Fruit fly (Drosophila melanogaster): ENCODE measurements around the gene ft.
A peak's percentile ranks its signal among the peaks of the same experiment; 100 is the strongest.

The ft gene

dm6 chr2L:4221354-4222001 is at the start of gene ft:
Gene ft (minus strand): TSS chr2L:4221796.
- TF ChIP-seq Abd-B (GFP tag; optimal IDR thresholded peaks at IDR 0.05), result no peak
- peak; percentile 1 for TF ChIP-seq Hr83 (GFP tag; optimal IDR thresholded peaks at IDR 0.05; ENCODE audit: poor library complexity, severe bottlenecking)
- TF ChIP-seq Sp1 (GFP tag; optimal IDR thresholded peaks at IDR 0.05), result peak; percentile 2
- peak; percentile 77 for TF ChIP-seq Vsx2 (GFP tag; optimal IDR thresholded peaks at IDR 0.05; ENCODE audit: partially characterized antibody)
- peak; percentile 17 to 36 for TF ChIP-seq dl (GFP tag; optimal IDR thresholded peaks at IDR 0.05; ENCODE audit: insufficient read depth in 1 of 2, partially characterized antibody in 2 of 2)
- TF ChIP-seq Dif (GFP tag; optimal IDR thresholded peaks at IDR 0.05; ENCODE audit: partially characterized antibody), result peak; percentile 81
- peak; percentile 5 for TF ChIP-seq Hnf4 (GFP tag; optimal IDR thresholded peaks at IDR 0.05)
- no peak for TF ChIP-seq N (GFP tag; optimal IDR thresholded peaks at IDR 0.05)

- TF ChIP-seq Dif (GFP tag; optimal IDR thresholded peaks at IDR 0.05; ENCODE audit: partially characterized antibody) (no peak), dsf (GFP tag; optimal IDR thresholded peaks at IDR 0.05; ENCODE audit: borderline replicate concordance) (no peak), HLH106 (tag; optimal IDR thresholded peaks at IDR 0.05) (no peak), foxo (GFP tag; optimal IDR thresholded peaks at IDR 0.05) (no peak), Vsx2 (GFP tag; optimal IDR thresholded peaks at IDR 0.05; ENCODE audit: partially characterized antibody) (no peak), Abd-B (GFP tag; optimal IDR thresholded peaks at IDR 0.05) (no peak), psq (GFP tag; optimal IDR thresholded peaks at IDR 0.05) (no peak)
Observed at dm6 chr2L:4257272-4257671, 35.7 kb upstream of the ft start, which contains the start of gene CG15425. Gene CG15425 (plus strand): TSS chr2L:4257572.

- no peak for TF ChIP-seq Myc (optimal IDR thresholded peaks at IDR 0.05)
- TF ChIP-seq psq (GFP tag; optimal IDR thresholded peaks at IDR 0.05), result no peak
- TF ChIP-seq GATAd (GFP tag; optimal IDR thresholded peaks at IDR 0.05), result no peak
- no peak for TF ChIP-seq dsf (GFP tag; optimal IDR thresholded peaks at IDR 0.05; ENCODE audit: borderline replicate concordance)
Observed at dm6 chr2L:4254945-4255344, 33.3 kb upstream of the ft start.

- TF ChIP-seq rgr (GFP tag; optimal IDR thresholded peaks at IDR 0.05), result no peak
- no peak for TF ChIP-seq dl (GFP tag; optimal IDR thresholded peaks at IDR 0.05; ENCODE audit: insufficient read depth in 1 of 2, partially characterized antibody in 2 of 2)
- no peak for TF ChIP-seq GATAd (GFP tag; optimal IDR thresholded peaks at IDR 0.05)
- TF ChIP-seq HLH106 (tag; optimal IDR thresholded peaks at IDR 0.05), result no peak
- no peak for TF ChIP-seq N (GFP tag; optimal IDR thresholded peaks at IDR 0.05)
- no peak for TF ChIP-seq brk (GFP tag; optimal IDR thresholded peaks at IDR 0.05)
- no peak for TF ChIP-seq Hr83 (GFP tag; optimal IDR thresholded peaks at IDR 0.05; ENCODE audit: poor library complexity, severe bottlenecking)
- no peak for TF ChIP-seq Mio (GFP tag; optimal IDR thresholded peaks at IDR 0.05)
- TF ChIP-seq foxo (GFP tag; optimal IDR thresholded peaks at IDR 0.05), result no peak
- no peak for TF ChIP-seq br (GFP tag; optimal IDR thresholded peaks at IDR 0.05)
- no peak for TF ChIP-seq sage (GFP tag; optimal IDR thresholded peaks at IDR 0.05)
- no peak for TF ChIP-seq CG32264 (GFP tag; optimal IDR thresholded peaks at IDR 0.05)
- no peak for TF ChIP-seq Hr78 (GFP tag; optimal IDR thresholded peaks at IDR 0.05)
- no peak for TF ChIP-seq pan (optimal IDR thresholded peaks at IDR 0.05)
Observed at dm6 chr2L:4252832-4253473, 31.4 kb upstream of the ft start.

dm6 chr2L:4248314-4248713 is 26.7 kb upstream of the ft start:
- TF ChIP-seq h (GFP tag; optimal IDR thresholded peaks at IDR 0.05) (no peak), dmrt93B (GFP tag; optimal IDR thresholded peaks at IDR 0.05) (no peak)

- TF ChIP-seq CrebA (GFP tag; optimal IDR thresholded peaks at IDR 0.05; ENCODE audit: borderline replicate concordance) (no peak), Jra (GFP tag; optimal IDR thresholded peaks at IDR 0.05) (no peak)
Observed at dm6 chr2L:4246376-4246775, 24.8 kb upstream of the ft start.

dm6 chr2L:4241513-4241912 is 19.9 kb upstream of the ft start:
- no peak for TF ChIP-seq jim (GFP tag; optimal IDR thresholded peaks at IDR 0.05)
- TF ChIP-seq dsf (GFP tag; optimal IDR thresholded peaks at IDR 0.05; ENCODE audit: borderline replicate concordance), result no peak
- no peak for TF ChIP-seq brk (GFP tag; optimal IDR thresholded peaks at IDR 0.05)
- no peak for TF ChIP-seq sv (GFP tag; optimal IDR thresholded peaks at IDR 0.05)
- TF ChIP-seq Dfd (GFP tag; optimal IDR thresholded peaks at IDR 0.05), result no peak
- TF ChIP-seq fru (GFP tag; optimal IDR thresholded peaks at IDR 0.05), result no peak
- TF ChIP-seq woc (GFP tag; optimal IDR thresholded peaks at IDR 0.05), result no peak
- TF ChIP-seq CrebA (GFP tag; optimal IDR thresholded peaks at IDR 0.05; ENCODE audit: borderline replicate concordance), result no peak
- no peak for TF ChIP-seq usp (GFP tag; optimal IDR thresholded peaks at IDR 0.05)

Data from whole organism, wandering third instar larva.